Fruit fly (Drosophila melanogaster) whole organism, embryonic: ENCODE results near the gene CG3347.

Source experiments
- BEAF-32 ChIP-seq: fragments of 200-800 bp; sonication (Bioruptor generic); optimal IDR thresholded peaks from 3 replicates; lab custom pipeline; 2017; ENCODE audit warnings: missing biosample characterization, missing genetic modification characterization, mild to moderate bottlenecking, moderate library complexity, missing genetic modification reagents
- Blimp-1 ChIP-seq: fragments of 200-800 bp; sonication (Bioruptor generic); optimal IDR thresholded peaks from 3 replicates; lab custom pipeline; 2018; ENCODE audit warnings: missing biosample characterization, missing genetic modification characterization, mild to moderate bottlenecking, moderate library complexity, missing genetic modification reagents
- CG10209 ChIP-seq: fragments of 200-800 bp; sonication (Bioruptor generic); optimal IDR thresholded peaks from 3 replicates; lab custom pipeline; 2017; ENCODE audit warnings: missing biosample characterization, mild to moderate bottlenecking, missing genetic modification characterization, missing genetic modification reagents
- CG1024 ChIP-seq: fragments of 200-800 bp; sonication (Bioruptor generic); IDR thresholded peaks from 2 replicates; pipeline ENCODE4 v1.3.6; 2022; ENCODE audit warnings: missing biosample characterization, missing genetic modification characterization
- CG10366 ChIP-seq: fragments of 200-800 bp; sonication (Bioruptor generic); IDR thresholded peaks from 2 replicates; pipeline ENCODE4 v1.3.6; 2022; ENCODE audit warnings: missing biosample characterization, missing genetic modification characterization
- CG11504 ChIP-seq: fragments of 200-800 bp; sonication (Bioruptor generic); optimal IDR thresholded peaks from 3 replicates; lab custom pipeline; 2019; ENCODE audit warnings: missing biosample characterization, mild to moderate bottlenecking, missing genetic modification characterization, moderate library complexity
- CG12391 ChIP-seq: fragments of 200-800 bp; sonication (Bioruptor generic); optimal IDR thresholded peaks from 3 replicates; lab custom pipeline; 2018; ENCODE audit warnings: missing biosample characterization, mild to moderate bottlenecking, missing genetic modification characterization, moderate library complexity
- CG15601 ChIP-seq: fragments of 200-800 bp; sonication (Bioruptor generic); optimal IDR thresholded peaks from 3 replicates; lab custom pipeline; 2019; ENCODE audit warnings: missing biosample characterization, mild to moderate bottlenecking, missing genetic modification characterization, moderate library complexity
- CG16863 ChIP-seq: fragments of 200-800 bp; sonication (Bioruptor generic); optimal IDR thresholded peaks from 3 replicates; lab custom pipeline; 2016; ENCODE audit warnings: missing biosample characterization, missing genetic modification characterization
- CG18619 ChIP-seq: fragments of 200-800 bp; sonication (Bioruptor generic); optimal IDR thresholded peaks from 3 replicates; lab custom pipeline; 2017; ENCODE audit warnings: missing biosample characterization, mild to moderate bottlenecking, missing genetic modification characterization
- CG2199 ChIP-seq: fragments of 200-800 bp; sonication (Bioruptor generic); IDR thresholded peaks from 3 replicates; pipeline ENCODE4 v1.3.6; 2022; ENCODE audit warnings: missing biosample characterization, missing genetic modification characterization
- CG2889 ChIP-seq: fragments of 200-800 bp; sonication (Bioruptor generic); IDR thresholded peaks from 3 replicates; pipeline ENCODE4 v1.3.6; 2022; ENCODE audit warnings: missing biosample characterization, missing genetic modification characterization
- CG30431 ChIP-seq: fragments of 200-800 bp; sonication (Bioruptor generic); optimal IDR thresholded peaks from 2 replicates; lab custom pipeline; 2017; ENCODE audit warnings: missing biosample characterization, missing genetic modification characterization
- CG31388 ChIP-seq: fragments of 200-800 bp; sonication (Bioruptor generic); optimal IDR thresholded peaks from 2 replicates; lab custom pipeline; 2016; ENCODE audit warnings: missing biosample characterization, missing genetic modification characterization
- CG32532 ChIP-seq: fragments of 200-800 bp; sonication (Bioruptor generic); IDR thresholded peaks from 2 replicates; pipeline ENCODE4 v1.3.6; 2022; ENCODE audit warnings: missing biosample characterization, missing genetic modification characterization
- CG42726 ChIP-seq: fragments of 200-800 bp; sonication (Bioruptor generic); IDR thresholded peaks from 2 replicates; pipeline ENCODE4 v1.3.6; 2022; ENCODE audit warnings: missing biosample characterization, missing genetic modification characterization; ENCODE audit not compliant: partially characterized antibody
- CG6272 ChIP-seq: fragments of 200-800 bp; sonication (Bioruptor generic); IDR thresholded peaks from 2 replicates; pipeline ENCODE4 v1.3.6; 2022; ENCODE audit warnings: missing biosample characterization, missing genetic modification characterization
- CG7357 ChIP-seq: fragments of 200-800 bp; sonication (Bioruptor generic); IDR thresholded peaks from 3 replicates; pipeline ENCODE4 v1.3.6; 2022; ENCODE audit warnings: missing biosample characterization, missing genetic modification characterization
- CG7786 ChIP-seq: fragments of 200-800 bp; sonication (Bioruptor generic); optimal IDR thresholded peaks from 2 replicates; lab custom pipeline; 2016; ENCODE audit warnings: missing biosample characterization, missing genetic modification characterization
- CG8765 ChIP-seq: fragments of 200-800 bp; sonication (Bioruptor generic); IDR thresholded peaks from 2 replicates; pipeline ENCODE4 v1.3.6; 2022; ENCODE audit warnings: missing biosample characterization, missing genetic modification characterization
- CG8924 ChIP-seq: fragments of 200-800 bp; optimal IDR thresholded peaks from 3 replicates; lab custom pipeline; 2019; ENCODE audit warnings: missing biosample characterization, mild to moderate bottlenecking, missing genetic modification characterization, moderate library complexity
- CTCF ChIP-seq: fragments of 200-800 bp; sonication (Bioruptor generic); optimal IDR thresholded peaks from 2 replicates; lab custom pipeline; 2017; ENCODE audit warnings: missing biosample characterization, mild to moderate bottlenecking, missing genetic modification characterization, moderate library complexity
- Dfd ChIP-seq, 2 experiments: fragments of >200 bp; optimal IDR thresholded peaks; 2 replicates each; lab custom pipeline; 2017; ENCODE audit warnings: missing biosample characterization in 2 of 2, missing genetic modification characterization in 2 of 2
- Hr39 ChIP-seq: fragments of >200 bp; optimal IDR thresholded peaks from 2 replicates; lab custom pipeline; 2017
- Lpt ChIP-seq: fragments of >200 bp; optimal IDR thresholded peaks from 2 replicates; lab custom pipeline; 2018; ENCODE audit warnings: missing biosample characterization, missing genetic modification characterization
- NC2α ChIP-seq: fragments of 200-800 bp; sonication (Bioruptor generic); optimal IDR thresholded peaks from 2 replicates; lab custom pipeline; 2016; ENCODE audit warnings: missing biosample characterization, missing genetic modification characterization
- Oaz ChIP-seq: fragments of 200-800 bp; sonication (Bioruptor generic); IDR thresholded peaks from 2 replicates; pipeline ENCODE4 v1.3.6; 2022; ENCODE audit warnings: missing biosample characterization, missing genetic modification characterization
- PHDP ChIP-seq: fragments of 200-800 bp; sonication (Bioruptor generic); optimal IDR thresholded peaks from 3 replicates; lab custom pipeline; 2018; ENCODE audit warnings: missing biosample characterization, mild to moderate bottlenecking, missing genetic modification characterization, moderate library complexity
- Rfx ChIP-seq: fragments of 200-800 bp; sonication (Bioruptor generic); IDR thresholded peaks from 2 replicates; pipeline ENCODE4 v1.3.6; 2022; ENCODE audit warnings: missing biosample characterization, missing genetic modification characterization
- Sin3A ChIP-seq: fragments of >200 bp; optimal IDR thresholded peaks from 2 replicates; lab custom pipeline; 2018
- Six4 ChIP-seq: fragments of 200-800 bp; sonication (Bioruptor generic); optimal IDR thresholded peaks from 2 replicates; lab custom pipeline; 2016; ENCODE audit warnings: missing biosample characterization, missing genetic modification characterization
- Sox100B ChIP-seq: fragments of 200-800 bp; sonication (Bioruptor generic); optimal IDR thresholded peaks from 3 replicates; lab custom pipeline; 2018; ENCODE audit warnings: missing biosample characterization, mild to moderate bottlenecking, missing genetic modification characterization
- Sry-β ChIP-seq: fragments of 200-800 bp; sonication (Bioruptor generic); optimal IDR thresholded peaks from 2 replicates; lab custom pipeline; 2018; ENCODE audit warnings: missing biosample characterization, mild to moderate bottlenecking, missing genetic modification characterization, moderate library complexity
- Vsx1 ChIP-seq: fragments of 200-800 bp; sonication (Bioruptor generic); optimal IDR thresholded peaks from 2 replicates; lab custom pipeline; 2017; ENCODE audit warnings: missing biosample characterization, mild to moderate bottlenecking, missing genetic modification characterization, missing genetic modification reagents
- ac ChIP-seq: fragments of 200-800 bp; sonication (Bioruptor generic); optimal IDR thresholded peaks from 3 replicates; lab custom pipeline; 2017; ENCODE audit warnings: missing biosample characterization, mild to moderate bottlenecking, missing genetic modification characterization
- btn ChIP-seq: fragments of 200-800 bp; sonication (Bioruptor generic); optimal IDR thresholded peaks from 2 replicates; lab custom pipeline; 2016; ENCODE audit warnings: missing biosample characterization, missing genetic modification characterization
- cato ChIP-seq: fragments of 200-800 bp; sonication (Bioruptor generic); optimal IDR thresholded peaks from 2 replicates; lab custom pipeline; 2016; ENCODE audit warnings: missing biosample characterization, missing genetic modification characterization, borderline replicate concordance
- chm ChIP-seq: fragments of 200-800 bp; sonication (Bioruptor generic); IDR thresholded peaks from 2 replicates; pipeline ENCODE4 v1.3.6; 2022; ENCODE audit warnings: missing biosample characterization, missing genetic modification characterization
- dysf ChIP-seq: fragments of 200-800 bp; sonication (Bioruptor generic); IDR thresholded peaks from 3 replicates; pipeline ENCODE4 v1.3.6; 2022; ENCODE audit warnings: missing biosample characterization, missing genetic modification characterization
- fd102C ChIP-seq: fragments of 200-800 bp; sonication (Bioruptor generic); optimal IDR thresholded peaks from 2 replicates; lab custom pipeline; 2018; ENCODE audit warnings: missing biosample characterization, mild to moderate bottlenecking, missing genetic modification characterization, moderate library complexity
- fru ChIP-seq: fragments of >200 bp; optimal IDR thresholded peaks from 2 replicates; lab custom pipeline; 2017
- grn ChIP-seq: fragments of 200-800 bp; sonication (Bioruptor generic); optimal IDR thresholded peaks from 3 replicates; lab custom pipeline; 2017; ENCODE audit warnings: missing biosample characterization, missing genetic modification characterization
- kah ChIP-seq: fragments of 200-800 bp; sonication (Bioruptor generic); optimal IDR thresholded peaks from 2 replicates; lab custom pipeline; 2018; ENCODE audit warnings: missing biosample characterization, mild to moderate bottlenecking, missing genetic modification characterization
- otp ChIP-seq: fragments of 200-800 bp; sonication (Bioruptor generic); IDR thresholded peaks from 3 replicates; pipeline ENCODE4, ENCODE4 v1.3.6; 2022; ENCODE audit warnings: missing biosample characterization, missing genetic modification characterization
- pb ChIP-seq: fragments of 200-800 bp; sonication (Bioruptor generic); optimal IDR thresholded peaks from 3 replicates; lab custom pipeline; 2016; ENCODE audit warnings: missing biosample characterization, missing genetic modification characterization
- scrt ChIP-seq: fragments of 200-800 bp; sonication (Bioruptor generic); optimal IDR thresholded peaks from 2 replicates; lab custom pipeline; 2018; ENCODE audit warnings: missing biosample characterization, mild to moderate bottlenecking, missing genetic modification characterization, moderate library complexity
- sd ChIP-seq: fragments of 200-800 bp; sonication (Bioruptor generic); optimal IDR thresholded peaks from 3 replicates; lab custom pipeline; 2018; ENCODE audit warnings: missing biosample characterization, mild to moderate bottlenecking, missing genetic modification characterization, moderate library complexity
- sim ChIP-seq: fragments of 200-800 bp; sonication (Bioruptor generic); IDR thresholded peaks from 2 replicates; pipeline ENCODE4 v1.3.6; 2022; ENCODE audit warnings: missing biosample characterization, missing genetic modification characterization
- twi ChIP-seq: fragments of 200-800 bp; optimal IDR thresholded peaks from 2 replicates; lab custom pipeline; 2019; ENCODE audit warnings: missing biosample characterization, mild to moderate bottlenecking, missing genetic modification characterization, moderate library complexity
- tx ChIP-seq: fragments of 200-800 bp; sonication (Bioruptor generic); optimal IDR thresholded peaks from 2 replicates; lab custom pipeline; 2016; ENCODE audit warnings: missing biosample characterization, missing genetic modification characterization
- unc-4 ChIP-seq: fragments of 200-800 bp; sonication (Bioruptor generic); IDR thresholded peaks from 2 replicates; pipeline ENCODE4 v1.3.6; 2022; ENCODE audit warnings: missing biosample characterization, missing genetic modification characterization; ENCODE audit not compliant: partially characterized antibody
- unpg ChIP-seq: fragments of 200-800 bp; sonication (Bioruptor generic); optimal IDR thresholded peaks from 3 replicates; lab custom pipeline; 2018; ENCODE audit warnings: missing biosample characterization, mild to moderate bottlenecking, missing genetic modification characterization, moderate library complexity
- vfl ChIP-seq: fragments of 200-800 bp; sonication (Bioruptor generic); optimal IDR thresholded peaks from 2 replicates; lab custom pipeline; 2016; ENCODE audit warnings: missing biosample characterization, missing genetic modification characterization

CG3347 gene

dm6 chr2L:3319731-3320295 lies 50.6 kb downstream of the CG3347 start, which contains the start of the genes Fign and CG8837 (continued):
- TF ChIP-seq CG2199 (GFP tag; lab: Robert Waterston, UW), result no peak
- no peak for TF ChIP-seq Oaz (GFP tag; lab: Robert Waterston, UW)
- no peak for TF ChIP-seq Sin3A (lab: Kevin White, UChicago)
- no peak for TF ChIP-seq CG30431 (GFP tag; lab: Kevin White, UChicago)
- 0 out of 2 replicates have a peak, but pooled peaks have one; percentile 25 for TF ChIP-seq CG1024 (GFP tag; lab: Robert Waterston, UW)
- TF ChIP-seq Hr39 (lab: Kevin White, UChicago), result no peak
- peak; percentile 95 for TF ChIP-seq CG7357 (GFP tag; lab: Robert Waterston, UW)
- TF ChIP-seq CG8765, result no peak
- no peak for TF ChIP-seq twi
- no peak for TF ChIP-seq CG10209 (GFP tag; lab: Kevin White, UChicago)
- TF ChIP-seq kah (GFP tag; lab: Kevin White, UChicago), result no peak
- peak; percentile 50 for TF ChIP-seq BEAF-32 (GFP tag; lab: Kevin White, UChicago)
- no peak for TF ChIP-seq CG2889 (GFP tag; lab: Robert Waterston, UW)
- TF ChIP-seq vfl (GFP tag; lab: Kevin White, UChicago), result no peak
- TF ChIP-seq fd102C, result no peak
- TF ChIP-seq Sry-β, result no peak
- TF ChIP-seq fru (lab: Kevin White, UChicago), result no peak
- TF ChIP-seq tx (GFP tag; lab: Kevin White, UChicago), result no peak
- no peak for TF ChIP-seq CG15601 (tag; lab: Kevin White, UChicago)
- no peak for TF ChIP-seq CG32532 (GFP tag; lab: Robert Waterston, UW)
- TF ChIP-seq Rfx, result no peak
- no peak for TF ChIP-seq CG7786 (GFP tag; lab: Kevin White, UChicago)
- no peak for TF ChIP-seq sd (tag; lab: Kevin White, UChicago)
- no peak; the same call in 1 of the 2 replicates for TF ChIP-seq CG42726 (GFP tag; lab: Robert Waterston, UW)
- TF ChIP-seq grn (GFP tag; lab: Kevin White, UChicago), result no peak
- TF ChIP-seq ac (GFP tag; lab: Kevin White, UChicago), result no peak
- no peak for TF ChIP-seq CG6272 (GFP tag; lab: Robert Waterston, UW)
- no peak for TF ChIP-seq CG31388
- TF ChIP-seq unpg (GFP tag; lab: Kevin White, UChicago), result no peak
- no peak for TF ChIP-seq CG16863 (GFP tag; lab: Kevin White, UChicago)
- no peak for TF ChIP-seq Sox100B (GFP tag; lab: Kevin White, UChicago)
- TF ChIP-seq sim, result no peak
- no peak for TF ChIP-seq cato
- TF ChIP-seq NC2α, result no peak
- no peak for TF ChIP-seq CG11504 (tag; lab: Kevin White, UChicago)
- no peak for TF ChIP-seq CG18619 (GFP tag; lab: Kevin White, UChicago)
- no peak for TF ChIP-seq CG12391
- TF ChIP-seq CTCF (GFP tag; lab: Kevin White, UChicago), result no peak
- TF ChIP-seq otp (GFP tag; lab: Robert Waterston, UW), result no peak
- TF ChIP-seq PHDP (tag; lab: Kevin White, UChicago), result no peak
- TF ChIP-seq Six4 (GFP tag; lab: Kevin White, UChicago), result no peak
- peak; percentile 57 for TF ChIP-seq unc-4 (GFP tag; lab: Robert Waterston, UW)
- no peak for TF ChIP-seq CG10366 (GFP tag; lab: Robert Waterston, UW)
- TF ChIP-seq Vsx1 (GFP tag; lab: Kevin White, UChicago), result no peak
- no peak for TF ChIP-seq chm
- TF ChIP-seq Dfd (GFP tag; optimal IDR thresholded peaks at IDR 0.05; lab: Kevin White, UChicago), result peak in 1 of 2 experiments; percentile 41
- TF ChIP-seq btn, result no peak
- no peak for TF ChIP-seq pb (GFP tag; lab: Kevin White, UChicago)
- no peak for TF ChIP-seq CG8924 (tag; lab: Kevin White, UChicago)
- TF ChIP-seq Lpt (GFP tag; lab: Kevin White, UChicago), result no peak
- peak; percentile 94 for TF ChIP-seq Blimp-1 (GFP tag; lab: Kevin White, UChicago)
- TF ChIP-seq dysf (GFP tag; lab: Robert Waterston, UW), result no peak
- no peak for TF ChIP-seq scrt (GFP tag; lab: Kevin White, UChicago)
